Worm (Caenorhabditis elegans) whole organism, midembryonic: ENCODE measurements around the gene srh-97.

Experiments used
- cog-1 ChIP-seq: sonication (generic microtip); optimal IDR thresholded peaks from 2 replicates; lab custom pipeline; 2016; ENCODE audit warnings: missing genetic modification characterization, missing compliant biosample characterization
- flt-1 ChIP-seq: fragments of 200-800 bp; sonication (Bioruptor generic); IDR thresholded peaks from 2 replicates; pipeline ENCODE4 v1.3.6; 2022; ENCODE audit warnings: missing genetic modification characterization, missing compliant biosample characterization
- klf-2 ChIP-seq: fragments of 200-800 bp; sonication (Bioruptor generic); conservative IDR thresholded peaks from 2 replicates; pipeline ENCODE4 v1.3.6; 2022; ENCODE audit warnings: missing genetic modification reagents, missing genetic modification characterization, missing compliant biosample characterization
- tab-1 ChIP-seq: fragments of 200-800 bp; sonication (Bioruptor generic); IDR thresholded peaks from 2 replicates; pipeline ENCODE4 v1.3.6; 2022; ENCODE audit warnings: missing genetic modification characterization, missing compliant biosample characterization

DNA sequence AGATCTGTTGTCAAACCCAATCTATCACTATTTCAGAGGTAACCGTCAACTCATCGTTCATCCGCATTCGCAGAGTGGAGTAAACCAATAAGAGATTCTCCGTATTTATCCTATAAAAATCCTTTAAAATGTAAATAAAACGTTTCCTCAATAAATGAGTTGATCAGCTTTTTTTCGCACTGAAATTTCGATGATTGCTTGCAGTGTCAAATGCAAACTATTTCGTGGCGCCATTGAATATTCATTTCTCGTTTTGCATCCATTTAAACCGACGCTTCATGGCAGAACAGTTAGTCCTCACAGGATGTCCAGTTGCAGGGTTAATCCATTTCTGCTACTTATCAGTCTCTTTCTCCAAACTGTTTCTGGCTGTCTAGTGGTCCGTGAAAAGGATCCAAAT lies 44.7 kb downstream of the srh-97 start, which contains the start of gene F28B1.9:
- TF ChIP-seq tab-1 (GFP tag; lab: Robert Waterston, UW): no peak
- TF ChIP-seq flt-1 (GFP tag; lab: Robert Waterston, UW): no peak
- no peak for TF ChIP-seq klf-2 (GFP tag; lab: Robert Waterston, UW)
- no peak for TF ChIP-seq cog-1 (tag; lab: Kevin White, UChicago)
